Worm (Caenorhabditis elegans) whole organism, mixed stage, embryonic: Measurements from ENCODE around the gene clec-196.

ENCODE experiments used
- ceh-83 ChIP-seq: fragments of 200-800 bp; sonication (Bioruptor generic); optimal IDR thresholded peaks from 2 replicates; lab custom pipeline; 2018; ENCODE audit warnings: mild to moderate bottlenecking, missing genetic modification characterization, missing compliant biosample characterization
- elt-3 ChIP-seq: fragments of 150-350 bp; optimal IDR thresholded peaks from 2 replicates; lab custom pipeline; 2014; ENCODE audit warnings: missing biosample characterization, missing genetic modification characterization
- nhr-28 ChIP-seq: fragments of 150-350 bp; optimal IDR thresholded peaks from 2 replicates; lab custom pipeline; 2014; ENCODE audit warnings: missing biosample characterization, missing genetic modification characterization
- nhr-76 ChIP-seq: sonication (generic microtip); optimal IDR thresholded peaks from 2 replicates; lab custom pipeline; 2017; ENCODE audit warnings: missing biosample characterization, missing genetic modification characterization
- pha-4 ChIP-seq: fragments of 150-350 bp; optimal IDR thresholded peaks from 2 replicates; lab custom pipeline; 2018; ENCODE audit warnings: missing biosample characterization, missing genetic modification reagents, missing genetic modification characterization

ce11 chrIV:17276705-17277458 is at the start of gene clec-196:
- TF ChIP-seq pha-4 (tag; lab: Kevin White, UChicago) (no peak), nhr-76 (tag; lab: Kevin White, UChicago) (no peak), nhr-28 (tag; lab: Kevin White, UChicago) (no peak), ceh-83 (no peak), elt-3 (no peak)
